Worm (Caenorhabditis elegans) whole organism, mixed stage, embryonic: ENCODE results near the gene F46F5.14.

ENCODE experiments used
- ceh-83 ChIP-seq: fragments of 200-800 bp; sonication (Bioruptor generic); optimal IDR thresholded peaks from 2 replicates; lab custom pipeline; 2018; ENCODE audit warnings: mild to moderate bottlenecking, missing genetic modification characterization, missing compliant biosample characterization
- elt-1 ChIP-seq: sonication (generic microtip); optimal IDR thresholded peaks from 2 replicates; lab custom pipeline; 2017; ENCODE audit warnings: missing genetic modification characterization, mild to moderate bottlenecking, missing compliant biosample characterization, antibody characterized with exemption, moderate library complexity, borderline replicate concordance; ENCODE audit not compliant: insufficient read depth
- lin-13 ChIP-seq: fragments of 150-350 bp; optimal IDR thresholded peaks from 2 replicates; lab custom pipeline; 2014; ENCODE audit warnings: missing biosample characterization, missing genetic modification characterization
- lsy-2 ChIP-seq: fragments of 150-350 bp; optimal IDR thresholded peaks from 2 replicates; lab custom pipeline; 2014; ENCODE audit warnings: missing biosample characterization, missing genetic modification characterization
- mep-1 ChIP-seq: fragments of 150-350 bp; optimal IDR thresholded peaks from 2 replicates; lab custom pipeline; 2017; ENCODE audit warnings: missing biosample characterization, missing genetic modification reagents, missing genetic modification characterization, inconsistent platforms
- nhr-2 ChIP-seq: fragments of 150-350 bp; optimal IDR thresholded peaks from 2 replicates; lab custom pipeline; 2014; ENCODE audit warnings: missing biosample characterization, missing genetic modification characterization
- nhr-28 ChIP-seq: fragments of 150-350 bp; optimal IDR thresholded peaks from 2 replicates; lab custom pipeline; 2014; ENCODE audit warnings: missing biosample characterization, missing genetic modification characterization
- snpc-4 ChIP-seq: fragments of 150-350 bp; optimal IDR thresholded peaks from 2 replicates; lab custom pipeline; 2014; ENCODE audit warnings: missing biosample characterization, missing genetic modification characterization
- sptf-1 ChIP-seq: sonication (generic microtip); optimal IDR thresholded peaks from 2 replicates; lab custom pipeline; 2017; ENCODE audit warnings: mild to moderate bottlenecking, missing genetic modification characterization, moderate library complexity, missing compliant biosample characterization
- unc-39 ChIP-seq: fragments of 150-350 bp; optimal IDR thresholded peaks from 2 replicates; lab custom pipeline; 2014; ENCODE audit warnings: missing biosample characterization, missing genetic modification characterization
- ztf-11 ChIP-seq: fragments of 150-350 bp; optimal IDR thresholded peaks from 2 replicates; lab custom pipeline; 2014; ENCODE audit warnings: missing biosample characterization, missing genetic modification characterization

- TF ChIP-seq nhr-28 (no peak), ztf-11 (tag; lab: Kevin White, UChicago) (no peak), nhr-2 (tag; lab: Kevin White, UChicago) (no peak), ceh-83 (GFP tag; lab: Kevin White, UChicago) (no peak), unc-39 (tag; lab: Kevin White, UChicago) (no peak), lsy-2 (no peak), lin-13 (no peak), mep-1 (tag; lab: Kevin White, UChicago) (no peak), sptf-1 (tag; lab: Kevin White, UChicago) (no peak), snpc-4 (tag; lab: Kevin White, UChicago) (no peak), elt-1 (no peak)
Measured at ce11 chrII:770253-770652, 29.5 kb upstream of the F46F5.14 start, which contains the start of gene C08G5.6.
